Worm (Caenorhabditis elegans) whole organism, midembryonic: ENCODE results near the gene Y105C5A.1270.

Experiments
- T22C8.4 ChIP-seq: fragments of 200-800 bp; sonication (Bioruptor generic); IDR thresholded peaks from 2 replicates; pipeline ENCODE4 v1.3.6; 2022; ENCODE audit warnings: missing genetic modification characterization, missing compliant biosample characterization
- cog-1 ChIP-seq: sonication (generic microtip); optimal IDR thresholded peaks from 2 replicates; lab custom pipeline; 2016; ENCODE audit warnings: missing genetic modification characterization, missing compliant biosample characterization
- flt-1 ChIP-seq: fragments of 200-800 bp; sonication (Bioruptor generic); IDR thresholded peaks from 2 replicates; pipeline ENCODE4 v1.3.6; 2022; ENCODE audit warnings: missing genetic modification characterization, missing compliant biosample characterization
- med-1 ChIP-seq: sonication (generic microtip); optimal IDR thresholded peaks from 2 replicates; lab custom pipeline; 2017; ENCODE audit warnings: missing genetic modification characterization, mild to moderate bottlenecking, missing compliant biosample characterization, antibody characterized with exemption, missing genetic modification reagents; ENCODE audit not compliant: insufficient read depth
- tab-1 ChIP-seq: fragments of 200-800 bp; sonication (Bioruptor generic); IDR thresholded peaks from 2 replicates; pipeline ENCODE4 v1.3.6; 2022; ENCODE audit warnings: missing genetic modification characterization, missing compliant biosample characterization
- ztf-23 ChIP-seq: fragments of 200-800 bp; sonication (Bioruptor generic); IDR thresholded peaks from 2 replicates; pipeline ENCODE4 v1.3.6; 2022; ENCODE audit warnings: missing genetic modification reagents, missing genetic modification characterization, missing compliant biosample characterization

ce11 chrIV:15883922-15884321, 37.5 kb upstream of the Y105C5A.1270 start, which contains the start of gene Y105C5B.3:
- TF ChIP-seq med-1 = no peak
- no peak for TF ChIP-seq flt-1 (GFP tag; lab: Robert Waterston, UW)
- no peak for TF ChIP-seq tab-1 (GFP tag; lab: Robert Waterston, UW)
- TF ChIP-seq cog-1 (tag; lab: Kevin White, UChicago) = no peak
- TF ChIP-seq ztf-23 (GFP tag; lab: Robert Waterston, UW) = no peak
- no peak for TF ChIP-seq T22C8.4 (GFP tag; lab: Robert Waterston, UW)
